Worm (Caenorhabditis elegans): ENCODE data around the gene adt-2.

DNA sequence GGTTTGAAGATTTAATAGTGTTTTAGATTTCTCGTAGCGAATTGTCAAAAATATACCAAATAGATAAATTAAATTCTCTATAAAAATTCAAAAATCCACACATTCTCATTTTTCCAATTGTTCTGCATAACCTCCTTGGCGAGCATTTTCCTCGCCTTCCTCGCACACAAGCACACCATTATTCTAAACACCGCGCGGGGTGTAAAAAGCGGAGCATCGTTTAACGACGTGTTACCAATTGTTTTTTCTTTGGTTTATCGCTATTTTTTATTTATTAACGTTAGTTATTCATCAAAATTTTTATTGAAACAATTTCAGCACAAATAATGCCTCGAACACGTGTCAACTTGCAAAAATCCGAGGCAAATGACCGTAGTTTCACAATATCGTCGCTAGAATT lies 21.0 kb upstream of the adt-2 start, which contains the start of gene vps-52:
- TF ChIP-seq lsy-2 (tag; optimal IDR thresholded peaks at IDR 0.05) (no peak), snpc-4 (tag; optimal IDR thresholded peaks at IDR 0.05) (no peak), elt-3 (tag; optimal IDR thresholded peaks at IDR 0.05) (no peak), ceh-82 (tag; optimal IDR thresholded peaks at IDR 0.05) (no peak), ztf-11 (tag; optimal IDR thresholded peaks at IDR 0.05) (no peak), nhr-6 (tag; optimal IDR thresholded peaks at IDR 0.05) (no peak), zag-1 (tag; optimal IDR thresholded peaks at IDR 0.05) (no peak), ama-1 (optimal IDR thresholded peaks at IDR 0.05) (no peak), ztf-4 (tag; optimal IDR thresholded peaks at IDR 0.05) (no peak), nhr-77 (tag; optimal IDR thresholded peaks at IDR 0.05) (no peak), mdl-1 (tag; optimal IDR thresholded peaks at IDR 0.05) (no peak), unc-55 (GFP tag; optimal IDR thresholded peaks at IDR 0.05) (peak; percentile 55)

Data from whole organism, L2 larva.